Fruit fly (Drosophila melanogaster) S2 (cell line): ENCODE results near the gene Argk2.

Experiments used
- CG8478 ChIP-seq: fragments of >200 bp; optimal IDR thresholded peaks from 2 replicates; lab custom pipeline; 2018
- CTCF ChIP-seq, 2 experiments: fragments of >200 bp; optimal IDR thresholded peaks; 2 replicates each; lab custom pipeline; 2018

dm6 chr3L:9026568-9026967 lies 20.7 kb upstream of the Argk2 start:
- TF ChIP-seq CG8478 (lab: Kevin White, UChicago), result no peak
- TF ChIP-seq CTCF (optimal IDR thresholded peaks at IDR 0.05; lab: Kevin White, UChicago), result no peak
